Fruit fly (Drosophila melanogaster) whole organism, pupa: ENCODE results near the gene lectin-37Da.
A peak's percentile ranks its signal among the peaks of the same experiment; 100 is the strongest.

Experiments used
- CG10348 ChIP-seq: fragments of 200-800 bp; sonication (Bioruptor generic); IDR thresholded peaks from 2 replicates; pipeline ENCODE4 v1.3.6; 2022; ENCODE audit warnings: missing biosample characterization, missing genetic modification characterization
- CG12605 ChIP-seq: fragments of 200-800 bp; sonication (Bioruptor generic); IDR thresholded peaks from 2 replicates; pipeline ENCODE4 v1.3.6; 2022; ENCODE audit warnings: missing biosample characterization, missing genetic modification characterization
- CG13204 ChIP-seq: fragments of 200-800 bp; sonication (Bioruptor generic); optimal IDR thresholded peaks from 2 replicates; lab custom pipeline; 2018; ENCODE audit warnings: missing biosample characterization, mild to moderate bottlenecking, missing genetic modification characterization, moderate library complexity
- CG14655 ChIP-seq: fragments of 200-800 bp; sonication (Bioruptor generic); optimal IDR thresholded peaks from 3 replicates; lab custom pipeline; 2017; ENCODE audit warnings: mild to moderate bottlenecking, missing biosample characterization, missing genetic modification reagents, missing genetic modification characterization
- CG15710 ChIP-seq: fragments of 200-800 bp; sonication (Bioruptor generic); optimal IDR thresholded peaks from 2 replicates; lab custom pipeline; 2018; ENCODE audit warnings: missing biosample characterization, mild to moderate bottlenecking, missing genetic modification characterization, moderate library complexity
- CG17806 ChIP-seq: fragments of 200-800 bp; sonication (Bioruptor generic); optimal IDR thresholded peaks from 2 replicates; lab custom pipeline; 2018; ENCODE audit warnings: missing biosample characterization, mild to moderate bottlenecking, missing genetic modification characterization, moderate library complexity
- CG32121 ChIP-seq: fragments of 200-800 bp; sonication (Bioruptor generic); IDR thresholded peaks from 2 replicates; pipeline ENCODE4 v1.3.6; 2022; ENCODE audit warnings: missing biosample characterization, missing genetic modification characterization
- CG34367 ChIP-seq: fragments of 200-800 bp; sonication (Bioruptor generic); optimal IDR thresholded peaks from 2 replicates; lab custom pipeline; 2018; ENCODE audit warnings: missing biosample characterization, mild to moderate bottlenecking, missing genetic modification characterization
- CG4496 ChIP-seq: fragments of 200-800 bp; sonication (Bioruptor generic); IDR thresholded peaks from 3 replicates; pipeline ENCODE4 v1.3.6; 2022; ENCODE audit warnings: missing biosample characterization, missing genetic modification characterization
- CG8159 ChIP-seq: fragments of 200-800 bp; sonication (Bioruptor generic); optimal IDR thresholded peaks from 3 replicates; lab custom pipeline; 2018; ENCODE audit warnings: missing biosample characterization, mild to moderate bottlenecking, missing genetic modification characterization, moderate library complexity
- CG8301 ChIP-seq: fragments of 200-800 bp; sonication (Bioruptor generic); optimal IDR thresholded peaks from 2 replicates; lab custom pipeline; 2018; ENCODE audit warnings: missing biosample characterization, mild to moderate bottlenecking, missing genetic modification characterization
- CG9948 ChIP-seq: fragments of 200-800 bp; sonication (Bioruptor generic); optimal IDR thresholded peaks from 2 replicates; lab custom pipeline; 2018; ENCODE audit warnings: missing biosample characterization, mild to moderate bottlenecking, missing genetic modification characterization, moderate library complexity
- D1 ChIP-seq: fragments of 200-800 bp; sonication (Bioruptor generic); optimal IDR thresholded peaks from 2 replicates; lab custom pipeline; 2018; ENCODE audit warnings: missing biosample characterization, mild to moderate bottlenecking, missing genetic modification characterization, moderate library complexity
- EcR ChIP-seq: fragments of 200-800 bp; sonication (Bioruptor generic); optimal IDR thresholded peaks from 3 replicates; lab custom pipeline; 2019; ENCODE audit warnings: missing biosample characterization, missing genetic modification characterization, mild to moderate bottlenecking, moderate library complexity, missing genetic modification reagents
- Ets98B ChIP-seq: fragments of 200-800 bp; sonication (Bioruptor generic); IDR thresholded peaks from 2 replicates; pipeline ENCODE4 v1.3.6; 2022; ENCODE audit warnings: missing biosample characterization, missing genetic modification characterization
- Pif1A ChIP-seq: fragments of 200-800 bp; sonication (Bioruptor generic); optimal IDR thresholded peaks from 3 replicates; lab custom pipeline; 2016; ENCODE audit warnings: missing biosample characterization, missing genetic modification characterization
- Pif1B ChIP-seq: fragments of 200-800 bp; sonication (Bioruptor generic); optimal IDR thresholded peaks from 3 replicates; lab custom pipeline; 2016; ENCODE audit warnings: missing biosample characterization, missing genetic modification characterization
- Snoo ChIP-seq: fragments of 200-800 bp; sonication (Bioruptor generic); optimal IDR thresholded peaks from 3 replicates; lab custom pipeline; 2017; ENCODE audit warnings: missing biosample characterization, mild to moderate bottlenecking, missing genetic modification characterization, inconsistent platforms
- fd96Ca ChIP-seq: fragments of 200-800 bp; sonication (Bioruptor generic); IDR thresholded peaks from 3 replicates; pipeline ENCODE4 v1.3.6; 2022; ENCODE audit warnings: missing biosample characterization, missing genetic modification characterization
- gl ChIP-seq: fragments of 200-800 bp; sonication (Bioruptor generic); optimal IDR thresholded peaks from 2 replicates; lab custom pipeline; 2018; ENCODE audit warnings: missing biosample characterization, mild to moderate bottlenecking, missing genetic modification characterization
- rn ChIP-seq: fragments of 200-800 bp; sonication (Bioruptor generic); IDR thresholded peaks from 2 replicates; pipeline ENCODE4 v1.3.6; 2022; ENCODE audit warnings: missing biosample characterization, missing genetic modification characterization

lectin-37Da gene

DNA sequence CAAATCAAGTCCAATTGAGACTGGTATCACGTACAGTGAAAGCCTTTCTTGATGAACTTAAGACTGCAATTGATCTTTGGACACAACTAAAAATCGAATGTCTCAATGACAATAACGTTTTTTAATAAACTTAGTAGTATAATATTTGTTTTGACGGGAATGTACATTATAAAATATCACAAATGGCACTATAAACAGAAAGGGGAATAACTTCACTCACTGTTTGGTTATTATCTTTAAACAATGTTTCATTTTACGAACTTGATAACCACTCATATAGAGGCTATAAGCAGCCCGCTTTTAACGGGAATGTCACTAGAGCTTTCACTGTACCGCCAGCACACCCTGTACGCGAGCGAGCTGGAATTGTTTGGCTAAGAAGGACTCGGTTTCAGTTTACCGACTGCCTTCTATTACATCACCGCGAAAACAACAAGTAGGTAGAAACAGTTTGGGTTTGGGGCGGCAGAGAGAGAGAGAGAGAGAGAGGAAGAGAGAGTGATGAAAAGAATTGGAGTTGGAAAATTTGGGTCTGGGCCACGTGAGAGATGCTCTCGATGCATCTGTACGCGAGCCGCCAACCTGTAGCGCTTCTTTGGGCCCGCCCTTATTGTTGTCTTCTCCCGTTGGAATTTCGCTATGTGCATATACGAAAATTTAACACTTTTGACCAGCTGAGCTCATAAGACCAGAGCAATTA is 20.4 kb upstream of the lectin-37Da start:
- TF ChIP-seq Snoo (tag; lab: Kevin White, UChicago) (peak; percentile 61), CG15710 (tag; lab: Kevin White, UChicago) (peak; percentile 44), CG9948 (tag; lab: Kevin White, UChicago) (peak; percentile 38), CG14655 (peak; percentile 69), CG4496 (GFP tag; lab: Robert Waterston, UW) (0 out of 3 replicates have a peak, but pooled peaks have one; percentile 18), CG12605 (GFP tag; lab: Robert Waterston, UW) (peak; percentile 66), CG32121 (no peak), CG13204 (GFP tag; lab: Kevin White, UChicago) (no peak), CG8159 (tag; lab: Kevin White, UChicago) (peak; percentile 48), Pif1A (GFP tag; lab: Kevin White, UChicago) (peak; percentile 60), D1 (no peak), CG17806 (tag; lab: Kevin White, UChicago) (peak; percentile 27), CG8301 (tag; lab: Kevin White, UChicago) (peak; percentile 50)
- TF ChIP-seq, all 21 proteins: peak for 10

DNA sequence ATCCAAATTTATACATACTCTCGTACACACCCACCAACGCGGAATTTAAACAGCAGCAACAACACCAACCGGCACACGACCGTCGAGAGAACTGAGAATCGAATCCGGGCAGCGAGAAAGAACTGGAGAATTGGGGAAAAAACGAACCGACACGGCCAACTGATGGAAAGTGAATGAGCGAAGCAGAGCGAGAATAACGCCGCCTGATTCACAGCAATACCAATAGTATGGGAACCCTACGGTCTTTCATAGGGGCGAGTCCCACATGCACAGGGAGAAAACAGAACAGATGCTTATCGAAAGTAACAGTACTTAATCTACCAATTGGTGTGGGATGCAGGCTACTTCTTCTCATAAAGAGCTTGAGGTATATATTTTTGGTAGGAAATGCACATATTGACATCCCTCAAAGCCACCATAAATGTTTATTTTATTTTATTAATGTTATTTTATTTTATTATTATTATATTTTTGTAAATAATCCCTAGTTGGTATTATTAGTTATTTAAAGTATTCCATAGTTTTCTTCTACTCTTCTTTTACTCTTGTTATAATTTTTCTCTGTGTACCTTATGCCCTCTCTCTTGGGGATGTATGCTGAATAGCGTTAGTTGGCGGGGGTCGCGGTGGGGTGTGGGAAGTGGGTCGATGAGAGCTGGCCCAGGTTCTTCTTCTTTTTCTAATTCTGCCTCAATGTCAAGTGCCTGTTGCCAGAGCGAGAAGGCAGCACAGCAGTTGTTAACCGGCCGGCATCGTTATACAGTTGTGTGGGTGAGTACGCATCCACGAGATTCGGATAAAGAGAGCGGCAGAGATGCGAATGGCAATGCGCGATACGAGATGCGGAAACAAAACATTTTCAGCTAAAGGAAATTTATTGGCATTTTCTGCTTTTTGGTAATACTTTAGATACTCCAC is 19.5 kb upstream of the lectin-37Da start, which contains the start of gene CG17544:
TSS of gene CG17544 (minus strand) at position 177 of the 918 bp plus-strand sequence.
- TF ChIP-seq rn (no peak; the same call in 1 of the 2 replicates), Snoo (tag; lab: Kevin White, UChicago) (peak; percentile 83), CG15710 (tag; lab: Kevin White, UChicago) (peak; percentile 83), CG13204 (GFP tag; lab: Kevin White, UChicago) (peak; percentile 71), D1 (no peak), CG34367 (tag; lab: Kevin White, UChicago) (peak; percentile 63), fd96Ca (GFP tag; lab: Robert Waterston, UW) (peak; percentile 66), CG32121 (peak; percentile 49; the same call in 1 of the 2 replicates), EcR (GFP tag; lab: Kevin White, UChicago) (no peak), CG4496 (GFP tag; lab: Robert Waterston, UW) (peak; percentile 56; the same call in 2 of the 3 replicates), CG12605 (GFP tag; lab: Robert Waterston, UW) (peak; percentile 76), CG9948 (tag; lab: Kevin White, UChicago) (peak; percentile 84), CG14655 (peak; percentile 88), CG17806 (tag; lab: Kevin White, UChicago) (peak; percentile 77), CG10348 (no peak), Ets98B (peak; percentile 46), Pif1A (GFP tag; lab: Kevin White, UChicago) (peak; percentile 41), Pif1B (GFP tag; lab: Kevin White, UChicago) (no peak), gl (tag; lab: Kevin White, UChicago) (no peak), CG8301 (tag; lab: Kevin White, UChicago) (peak; percentile 51), CG8159 (tag; lab: Kevin White, UChicago) (peak; percentile 85)
- TF ChIP-seq, all 21 proteins: peak for 15

DNA sequence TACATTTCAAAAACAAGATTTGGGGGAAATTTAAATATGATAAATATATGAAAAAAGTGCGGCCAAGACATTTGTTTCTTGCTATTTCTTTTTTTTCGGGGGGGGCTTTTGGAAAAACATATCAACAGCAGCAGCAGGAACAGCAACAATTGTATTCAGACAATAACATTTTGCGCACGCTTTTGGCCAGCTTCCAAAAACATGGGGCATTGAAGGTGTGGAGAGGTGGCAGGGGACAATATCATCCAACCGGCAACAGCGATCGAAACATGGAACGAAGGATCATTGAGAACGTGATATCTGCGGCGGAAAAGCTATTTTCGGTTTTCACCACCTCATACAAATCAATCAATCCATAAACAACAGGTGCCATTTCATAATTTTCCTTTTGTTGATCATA is 16.2 kb upstream of the lectin-37Da start:
- TF ChIP-seq CG32121: no peak
- no peak for TF ChIP-seq CG15710 (tag; lab: Kevin White, UChicago)
- TF ChIP-seq fd96Ca (GFP tag; lab: Robert Waterston, UW): no peak
- no peak for TF ChIP-seq CG8301 (tag; lab: Kevin White, UChicago)
- no peak for TF ChIP-seq CG9948 (tag; lab: Kevin White, UChicago)

DNA sequence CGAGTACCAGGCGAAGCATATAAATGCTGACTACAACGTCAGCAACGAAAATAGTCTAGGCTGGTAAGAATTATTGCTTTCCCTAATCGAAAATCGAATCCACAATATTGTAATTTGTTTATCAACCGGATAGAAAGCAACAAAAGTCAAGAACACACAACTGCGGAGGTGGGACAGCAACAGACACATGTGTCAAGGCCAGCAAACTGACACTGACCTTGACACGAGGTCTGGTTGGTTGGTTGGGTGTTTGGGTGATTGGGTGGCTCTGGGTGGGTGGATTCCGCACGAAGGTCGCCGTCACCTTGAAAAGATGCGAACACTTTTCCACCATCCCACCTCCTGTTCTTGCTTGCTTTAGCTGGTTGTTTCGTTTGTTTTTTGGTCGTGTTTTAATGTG is 15.4 kb upstream of the lectin-37Da start:
- TF ChIP-seq EcR (GFP tag; lab: Kevin White, UChicago): no peak
- TF ChIP-seq CG14655: no peak
- no peak for TF ChIP-seq CG8301 (tag; lab: Kevin White, UChicago)
- no peak for TF ChIP-seq CG17806 (tag; lab: Kevin White, UChicago)
- no peak for TF ChIP-seq Pif1B (GFP tag; lab: Kevin White, UChicago)
- TF ChIP-seq CG9948 (tag; lab: Kevin White, UChicago): no peak
- no peak for TF ChIP-seq gl (tag; lab: Kevin White, UChicago)
- no peak for TF ChIP-seq CG10348
- TF ChIP-seq CG34367 (tag; lab: Kevin White, UChicago): no peak
- TF ChIP-seq CG12605 (GFP tag; lab: Robert Waterston, UW): no peak
- TF ChIP-seq D1: no peak
- TF ChIP-seq CG32121: no peak
- TF ChIP-seq rn: no peak
- TF ChIP-seq Ets98B: no peak
- no peak for TF ChIP-seq Pif1A (GFP tag; lab: Kevin White, UChicago)
- TF ChIP-seq CG4496 (GFP tag; lab: Robert Waterston, UW): no peak
- TF ChIP-seq CG15710 (tag; lab: Kevin White, UChicago): no peak

DNA sequence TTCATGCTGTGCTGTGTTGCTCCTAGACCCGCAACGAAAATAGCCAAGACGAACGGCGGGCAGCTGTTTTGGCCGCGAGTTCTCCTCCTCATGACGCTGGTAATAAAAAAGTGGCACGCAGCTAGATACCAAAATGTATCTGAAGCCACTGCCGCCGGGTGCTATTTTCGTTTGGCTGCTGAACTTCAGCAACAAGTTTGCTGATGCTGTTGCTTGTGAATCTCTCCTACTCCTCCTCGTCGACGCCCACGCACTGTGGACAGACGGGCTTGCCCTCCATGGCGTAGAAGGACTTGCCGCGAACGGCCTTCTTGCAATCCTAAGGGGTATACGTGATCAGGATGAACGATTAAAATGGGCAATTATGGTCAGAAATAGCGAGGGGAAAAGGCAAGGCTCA is 14.7 kb upstream of the lectin-37Da start:
- TF ChIP-seq CG32121: peak; percentile 17; the same call in 1 of the 2 replicates
- TF ChIP-seq CG10348: no peak
- TF ChIP-seq Snoo (tag; lab: Kevin White, UChicago): no peak
- TF ChIP-seq CG8159 (tag; lab: Kevin White, UChicago): no peak
- TF ChIP-seq, all 21 proteins: peak for 1
